Worm (Caenorhabditis elegans) whole organism, L4 larva: ENCODE data around the gene pap-2.

Experiments
- ceh-28 ChIP-seq: fragments of 150-350 bp; optimal IDR thresholded peaks from 2 replicates; lab custom pipeline; 2014; ENCODE audit warnings: missing biosample characterization, missing genetic modification reagents, missing genetic modification characterization
- dpl-1 ChIP-seq: fragments of 150-350 bp; optimal IDR thresholded peaks from 2 replicates; lab custom pipeline; 2014; ENCODE audit warnings: missing biosample characterization, missing genetic modification reagents, missing genetic modification characterization
- fkh-10 ChIP-seq: fragments of 150-350 bp; optimal IDR thresholded peaks from 2 replicates; lab custom pipeline; 2014; ENCODE audit warnings: missing biosample characterization, missing genetic modification reagents, missing genetic modification characterization
- pqm-1 ChIP-seq: sonication (generic microtip); optimal IDR thresholded peaks from 2 replicates; lab custom pipeline; 2017; ENCODE audit warnings: missing biosample characterization, missing genetic modification characterization

DNA sequence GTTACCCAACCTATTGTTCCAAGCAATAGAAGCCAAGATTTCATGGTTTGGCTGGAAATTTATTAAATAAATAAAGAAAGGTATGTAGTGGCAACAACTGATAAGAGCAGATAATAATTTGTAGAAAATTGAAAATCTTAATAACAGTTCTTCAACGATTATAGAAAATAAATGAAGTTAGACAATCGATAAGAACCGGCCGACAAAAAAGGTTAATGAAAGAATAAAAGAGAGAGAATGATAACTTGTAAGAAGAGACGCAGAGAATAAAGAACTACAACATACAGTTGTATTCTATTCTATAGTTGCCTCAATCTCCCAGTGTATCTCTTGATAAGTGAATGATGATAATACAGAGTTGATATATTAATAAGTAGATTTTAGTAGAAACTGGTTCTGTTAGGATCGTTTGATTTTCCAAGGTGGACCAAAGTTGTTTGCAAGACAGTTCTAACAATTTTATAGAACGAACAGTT is 22.4 kb downstream of the pap-2 start, which contains the start of gene ugt-58:
- TF ChIP-seq dpl-1 (GFP tag; lab: Kevin White, UChicago) (no peak), fkh-10 (GFP tag; lab: Kevin White, UChicago) (no peak), pqm-1 (tag; lab: Kevin White, UChicago) (no peak), ceh-28 (tag; lab: Kevin White, UChicago) (no peak)
